Fruit fly (Drosophila melanogaster): ENCODE data around the gene CG4751.

The CG4751 gene

DNA sequence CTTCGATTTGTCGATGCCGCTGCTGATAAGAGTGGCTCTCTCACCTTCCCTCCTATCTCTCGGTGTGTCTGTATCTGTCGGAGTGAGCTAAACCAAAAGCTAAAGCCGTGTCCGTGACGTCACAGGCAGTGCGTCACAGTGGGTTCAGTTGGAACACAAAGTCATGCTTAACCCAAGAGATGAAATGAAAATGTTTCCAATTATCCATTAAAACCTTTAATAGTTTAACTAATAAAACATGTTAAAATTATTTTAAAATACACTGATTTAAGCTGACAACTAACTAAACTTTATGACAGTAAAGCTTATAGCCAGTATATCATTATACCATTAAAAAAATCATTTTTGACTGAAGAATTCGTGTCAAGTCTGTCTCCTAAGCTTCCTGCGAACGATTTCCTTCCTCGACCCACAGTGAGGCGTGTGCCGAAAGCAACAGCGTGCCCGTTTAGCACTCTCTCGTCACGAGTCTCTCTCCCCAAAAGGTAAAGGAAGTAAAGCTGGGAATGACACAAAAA is 17.5 kb upstream of the CG4751 start, which contains the start of gene Idua (continued):
- TF ChIP-seq al (GFP tag; IDR thresholded peaks at IDR 0.05) = peak; percentile 39; the same call in 1 of the 2 replicates
- no peak for TF ChIP-seq Eip74EF (GFP tag; optimal IDR thresholded peaks at IDR 0.05)
- no peak for TF ChIP-seq zen (tag; optimal IDR thresholded peaks at IDR 0.05)
- no peak for TF ChIP-seq shn (GFP tag; optimal IDR thresholded peaks at IDR 0.05)
- no peak for TF ChIP-seq tna (GFP tag; IDR thresholded peaks at IDR 0.05; ENCODE audit: partially characterized antibody)
- TF ChIP-seq cwo (GFP tag; optimal IDR thresholded peaks at IDR 0.05) = peak; percentile 82
- peak; percentile 73 for TF ChIP-seq org-1 (GFP tag; optimal IDR thresholded peaks at IDR 0.05)
- TF ChIP-seq ash1 (GFP tag; optimal IDR thresholded peaks at IDR 0.05) = no peak
- TF ChIP-seq Mrtf (GFP tag; IDR thresholded peaks at IDR 0.05) = no peak
- TF ChIP-seq twi (tag; optimal IDR thresholded peaks at IDR 0.05) = no peak
- TF ChIP-seq Side (GFP tag; optimal IDR thresholded peaks at IDR 0.05) = no peak
- TF ChIP-seq Spps (tag; optimal IDR thresholded peaks at IDR 0.05) = no peak
- peak; percentile 1 for TF ChIP-seq wek (GFP tag; optimal IDR thresholded peaks at IDR 0.05)
- TF ChIP-seq en (GFP tag; optimal IDR thresholded peaks at IDR 0.05) = no peak
- TF ChIP-seq Scr (GFP tag; IDR thresholded peaks at IDR 0.05; ENCODE audit: partially characterized antibody) = no peak
- no peak for TF ChIP-seq CG18262 (tag; optimal IDR thresholded peaks at IDR 0.05)
- no peak for TF ChIP-seq eve (GFP tag; optimal IDR thresholded peaks at IDR 0.05)
- TF ChIP-seq mam (GFP tag; optimal IDR thresholded peaks at IDR 0.05) = peak; percentile 38
- TF ChIP-seq Atf6 (GFP tag; IDR thresholded peaks at IDR 0.05) = peak; percentile 75
- TF ChIP-seq Ravus (GFP tag; IDR thresholded peaks at IDR 0.05) = no peak
- peak; percentile 93 for TF ChIP-seq CG7556 (GFP tag; optimal IDR thresholded peaks at IDR 0.05)
- TF ChIP-seq Doc2 (GFP tag; IDR thresholded peaks at IDR 0.05) = no peak
- no peak for TF ChIP-seq CG17612 (GFP tag; IDR thresholded peaks at IDR 0.05)
- TF ChIP-seq CG14965 (GFP tag; optimal IDR thresholded peaks at IDR 0.05; ENCODE audit: borderline replicate concordance) = no peak
- TF ChIP-seq bigmax (GFP tag; optimal IDR thresholded peaks at IDR 0.05) = no peak
- no peak for TF ChIP-seq CG6791 (GFP tag; IDR thresholded peaks at IDR 0.05; ENCODE audit: partially characterized antibody)
- TF ChIP-seq jumu (GFP tag; optimal IDR thresholded peaks at IDR 0.05) = no peak
- TF ChIP-seq CG31441 (GFP tag; IDR thresholded peaks at IDR 0.05) = no peak
- TF ChIP-seq fru (optimal IDR thresholded peaks at IDR 0.05) = no peak
- peak; percentile 79 for TF ChIP-seq Xrp1 (GFP tag; IDR thresholded peaks at IDR 0.05)
- peak; percentile 33 for TF ChIP-seq D19B (GFP tag; optimal IDR thresholded peaks at IDR 0.05)
- no peak for TF ChIP-seq dan (GFP tag; IDR thresholded peaks at IDR 0.05)
- peak; percentile 53 for TF ChIP-seq CG12104 (GFP tag; optimal IDR thresholded peaks at IDR 0.05)
- peak; percentile 53 for TF ChIP-seq fd3F (GFP tag; optimal IDR thresholded peaks at IDR 0.05)
- TF ChIP-seq bbx (GFP tag; IDR thresholded peaks at IDR 0.05; ENCODE audit: partially characterized antibody) = no peak
- TF ChIP-seq CG16863 (GFP tag; optimal IDR thresholded peaks at IDR 0.05) = peak; percentile 27
- peak; percentile 26 for TF ChIP-seq Bteb2 (GFP tag; optimal IDR thresholded peaks at IDR 0.05)
- no peak; the same call in 2 of the 3 replicates for TF ChIP-seq CG14050 (GFP tag; IDR thresholded peaks at IDR 0.05)
- TF ChIP-seq nerfin-2 (GFP tag; IDR thresholded peaks at IDR 0.05; ENCODE audit: partially characterized antibody) = no peak
- no peak for TF ChIP-seq D (optimal IDR thresholded peaks at IDR 0.05)
- peak; percentile 76 for TF ChIP-seq D (GFP tag; optimal IDR thresholded peaks at IDR 0.05)
- peak; percentile 22; the same call in 1 of the 2 replicates for TF ChIP-seq Rx (GFP tag; IDR thresholded peaks at IDR 0.05)
- no peak for TF ChIP-seq salm (tag; optimal IDR thresholded peaks at IDR 0.05)
- TF ChIP-seq ara (GFP tag; IDR thresholded peaks at IDR 0.05) = 0 out of 2 replicates have a peak, but pooled peaks have one; percentile 3
- TF ChIP-seq z (GFP tag; IDR thresholded peaks at IDR 0.05) = no peak
- no peak for TF ChIP-seq pb (GFP tag; optimal IDR thresholded peaks at IDR 0.05)
- TF ChIP-seq abd-A (tag; optimal IDR thresholded peaks at IDR 0.05) = no peak
- peak; percentile 66 for TF ChIP-seq Ptx1 (GFP tag; IDR thresholded peaks at IDR 0.05)
- no peak for TF ChIP-seq CG7963 (GFP tag; IDR thresholded peaks at IDR 0.05; ENCODE audit: partially characterized antibody)
- no peak for TF ChIP-seq CG10147 (GFP tag; optimal IDR thresholded peaks at IDR 0.05)
- TF ChIP-seq CG11723 (GFP tag; optimal IDR thresholded peaks at IDR 0.05) = no peak

All from whole organism, embryonic.